Fruit fly (Drosophila melanogaster): Measurements from ENCODE around the gene CG15369.

The CG15369 gene

dm6 chrX:9250161-9250831 lies 33.6 kb downstream of the CG15369 start, which contains the start of gene CG17754 (continued):
- TF ChIP-seq cg (GFP tag; optimal IDR thresholded peaks at IDR 0.05) (peak; percentile 43), z (GFP tag; IDR thresholded peaks at IDR 0.05) (no peak), salm (tag; optimal IDR thresholded peaks at IDR 0.05) (no peak), da (GFP tag; optimal IDR thresholded peaks at IDR 0.05) (no peak), Elba2 (GFP tag; optimal IDR thresholded peaks at IDR 0.05) (peak; percentile 19), CG14710 (tag; optimal IDR thresholded peaks at IDR 0.05) (peak; percentile 47), gfzf (GFP tag; optimal IDR thresholded peaks at IDR 0.05) (peak; percentile 82), CG16813 (GFP tag; IDR thresholded peaks at IDR 0.05; ENCODE audit: partially characterized antibody) (peak; percentile 19; the same call in 1 of the 3 replicates), CG9932 (GFP tag; IDR thresholded peaks at IDR 0.05) (no peak), stwl (tag; optimal IDR thresholded peaks at IDR 0.05) (peak; percentile 77), Nf-YC (tag; optimal IDR thresholded peaks at IDR 0.05) (peak; percentile 16), sens (GFP tag) (peak; percentile 6), CG6175 (GFP tag; IDR thresholded peaks at IDR 0.05) (no peak), E2f2 (GFP tag; IDR thresholded peaks at IDR 0.05) (peak; percentile 57), CG4328 (GFP tag; optimal IDR thresholded peaks at IDR 0.05) (no peak), sd (tag; optimal IDR thresholded peaks at IDR 0.05) (peak; percentile 85), Med (GFP tag) (peak; percentile 69), Poxn (GFP tag; IDR thresholded peaks at IDR 0.05) (no peak), BEAF-32 (GFP tag; optimal IDR thresholded peaks at IDR 0.05) (peak; percentile 31), Hmr (GFP tag; optimal IDR thresholded peaks at IDR 0.05) (peak; percentile 21), otp (GFP tag; IDR thresholded peaks at IDR 0.05) (no peak), HHEX (GFP tag; optimal IDR thresholded peaks at IDR 0.05) (no peak), pzg (GFP tag; optimal IDR thresholded peaks at IDR 0.05) (peak; percentile 61), fd96Cb (tag; optimal IDR thresholded peaks at IDR 0.05) (no peak), CG1603 (tag; optimal IDR thresholded peaks at IDR 0.05) (peak; percentile 8), CG2712 (tag; optimal IDR thresholded peaks at IDR 0.05) (peak; percentile 13), CG10267 (tag; optimal IDR thresholded peaks at IDR 0.05) (peak; percentile 14)

dm6 chrX:9251212-9251877 lies 34.7 kb downstream of the CG15369 start:
- TF ChIP-seq pita (GFP tag; optimal IDR thresholded peaks at IDR 0.05) (no peak), grau (tag; optimal IDR thresholded peaks at IDR 0.05) (peak; percentile 25), Adf1 (GFP tag; IDR thresholded peaks at IDR 0.05) (no peak), lov (optimal IDR thresholded peaks at IDR 0.05) (no peak), lov (GFP tag; IDR thresholded peaks at IDR 0.05) (no peak), CG11695 (GFP tag; IDR thresholded peaks at IDR 0.05) (0 out of 3 replicates have a peak, but pooled peaks have one; percentile 34), grn (GFP tag; optimal IDR thresholded peaks at IDR 0.05) (no peak), CG18764 (GFP tag; optimal IDR thresholded peaks at IDR 0.05) (no peak), CG9215 (GFP tag; IDR thresholded peaks at IDR 0.05) (no peak), Dref (GFP tag; IDR thresholded peaks at IDR 0.05) (no peak), Hey (tag; optimal IDR thresholded peaks at IDR 0.05) (no peak), trem (tag; optimal IDR thresholded peaks at IDR 0.05) (no peak), CG3726 (GFP tag; IDR thresholded peaks at IDR 0.05) (no peak), ro (GFP tag; IDR thresholded peaks at IDR 0.05) (no peak), CG4282 (GFP tag; optimal IDR thresholded peaks at IDR 0.05) (no peak), CG9727 (GFP tag; optimal IDR thresholded peaks at IDR 0.05) (peak; percentile 2), CG2199 (GFP tag; IDR thresholded peaks at IDR 0.05) (0 out of 3 replicates have a peak, but pooled peaks have one; percentile 42), Ptx1 (GFP tag; IDR thresholded peaks at IDR 0.05) (peak; percentile 28; the same call in 1 of the 2 replicates), ATbp (GFP tag; optimal IDR thresholded peaks at IDR 0.05) (peak; percentile 37), Camta (GFP tag; optimal IDR thresholded peaks at IDR 0.05) (peak; percentile 7), phol (tag; optimal IDR thresholded peaks at IDR 0.05) (peak; percentile 15), CG10543 (GFP tag; optimal IDR thresholded peaks at IDR 0.05) (no peak), danr (GFP tag; IDR thresholded peaks at IDR 0.05) (no peak), Nf-YC (tag; optimal IDR thresholded peaks at IDR 0.05) (no peak)

Measured in whole organism, embryonic.